In genomic region chrIV:385150-385937, ce11 we compare ENCODE assay signal across 4 worm cellular contexts.
TF ChIP-seq lines count a peak whose summit lies in the region.
"Not testable (repeated sequence)": the region's sequence is repeated elsewhere in the genome, so short reads cannot be mapped to it uniquely, and the experiment has no call there.

Gene rps-24, plus strand, starts transcription at chrIV:385887.

TF ChIP-seq in whole organism, L2 larva, 48 proteins besides CTCF, POLR2A, EP300 and RAD21 (continues in another document):
- TF ChIP-seq ztf-4 (tag; optimal IDR thresholded peaks at IDR 0.05; lab: Kevin White, UChicago) (peak; percentile 64), unc-55 (GFP tag; optimal IDR thresholded peaks at IDR 0.05; lab: Kevin White, UChicago) (peak; percentile 97), crh-2 (tag; optimal IDR thresholded peaks at IDR 0.05; lab: Kevin White, UChicago) (peak; percentile 93), nhr-21 (tag; optimal IDR thresholded peaks at IDR 0.05; lab: Kevin White, UChicago) (peak; percentile 81), nhr-25 (tag; optimal IDR thresholded peaks at IDR 0.05; lab: Kevin White, UChicago) (peak; percentile 81), lin-11 (tag; optimal IDR thresholded peaks at IDR 0.05; lab: Kevin White, UChicago) (peak; percentile 60), snpc-4 (tag; optimal IDR thresholded peaks at IDR 0.05; lab: Kevin White, UChicago) (peak; percentile 64), sem-4 (tag; optimal IDR thresholded peaks at IDR 0.05; lab: Kevin White, UChicago) (peak; percentile 80), lsy-2 (tag; optimal IDR thresholded peaks at IDR 0.05; lab: Kevin White, UChicago) (peak; percentile 86 to 94), Y55F3AM.14 (GFP tag; optimal IDR thresholded peaks at IDR 0.05; lab: Kevin White, UChicago) (peak; percentile 83), mab-5 (tag; optimal IDR thresholded peaks at IDR 0.05; lab: Kevin White, UChicago) (peak; percentile 87), egl-27 (tag; optimal IDR thresholded peaks at IDR 0.05; lab: Kevin White, UChicago) (peak; percentile 69), gmeb-1 (tag; optimal IDR thresholded peaks at IDR 0.05; lab: Kevin White, UChicago) (peak; percentile 80), nhr-77 (tag; optimal IDR thresholded peaks at IDR 0.05; lab: Kevin White, UChicago) (peak; percentile 28), lin-39 (tag; optimal IDR thresholded peaks at IDR 0.05; lab: Kevin White, UChicago) (peak; percentile 44), sma-9 (GFP tag; optimal IDR thresholded peaks at IDR 0.05; lab: Kevin White, UChicago) (peak; percentile 86), fos-1 (tag; optimal IDR thresholded peaks at IDR 0.05; lab: Kevin White, UChicago) (peak; percentile 76), nhr-6 (tag; optimal IDR thresholded peaks at IDR 0.05; lab: Kevin White, UChicago) (peak; percentile 80), nhr-129 (tag; optimal IDR thresholded peaks at IDR 0.05; lab: Kevin White, UChicago) (peak; percentile 95), ceh-82 (tag; optimal IDR thresholded peaks at IDR 0.05; lab: Kevin White, UChicago) (peak; percentile 51), lin-13 (GFP tag; optimal IDR thresholded peaks at IDR 0.05; lab: Kevin White, UChicago) (peak; percentile 93), ama-1 (optimal IDR thresholded peaks at IDR 0.05; lab: Kevin White, UChicago) (peak; percentile 15)
- TF ChIP-seq sma-9 (tag; optimal IDR thresholded peaks at IDR 0.05; lab: Kevin White, UChicago), result not testable (repeated sequence)

TF ChIP-seq in whole organism, L4 larva, 104 proteins besides CTCF, POLR2A, EP300 and RAD21 (continues in another document):
- peak; percentile 75 for TF ChIP-seq dve-1 (tag; optimal IDR thresholded peaks at IDR 0.05; lab: Kevin White, UChicago; ENCODE audit: insufficient read depth)
- TF ChIP-seq duxl-1 (tag; optimal IDR thresholded peaks at IDR 0.05; lab: Kevin White, UChicago; ENCODE audit: poor library complexity), result peak; percentile 57
- peak; percentile 99 for TF ChIP-seq vab-7 (GFP tag; IDR thresholded peaks at IDR 0.05; lab: Robert Waterston, UW)
- TF ChIP-seq lin-38 (GFP tag; IDR thresholded peaks at IDR 0.05; lab: Robert Waterston, UW), result peak; percentile 93
- TF ChIP-seq madf-5 (GFP tag; IDR thresholded peaks at IDR 0.05; lab: Robert Waterston, UW), result peak; percentile 71 to 93; a peak in 3 of 4 replicates
- TF ChIP-seq F37D6.2 (tag; optimal IDR thresholded peaks at IDR 0.05; lab: Kevin White, UChicago), result peak; percentile 88
- peak; percentile 31 for TF ChIP-seq ces-1 (GFP tag; optimal IDR thresholded peaks at IDR 0.05; lab: Kevin White, UChicago)
- TF ChIP-seq dmd-6 (GFP tag; IDR thresholded peaks at IDR 0.05; lab: Robert Waterston, UW), result peak; percentile 95
- TF ChIP-seq ZK546.5 (tag; optimal IDR thresholded peaks at IDR 0.05; lab: Kevin White, UChicago), result peak in 1 of 2 experiments; percentile 45
- TF ChIP-seq mxl-2 (GFP tag; conservative IDR thresholded peaks at IDR 0.05; lab: Robert Waterston, UW), result 0 out of 2 replicates have a peak, but pooled peaks have one; percentile 13
- peak; percentile 5 for TF ChIP-seq pqm-1 (tag; optimal IDR thresholded peaks at IDR 0.05; lab: Kevin White, UChicago)
- peak; percentile 94 for TF ChIP-seq rbr-2 (tag; optimal IDR thresholded peaks at IDR 0.05; lab: Kevin White, UChicago)
- peak; percentile 95 for TF ChIP-seq zfp-3 (GFP tag; conservative IDR thresholded peaks at IDR 0.05; lab: Robert Waterston, UW)
- TF ChIP-seq F44E2.7 (GFP tag; IDR thresholded peaks at IDR 0.05; lab: Robert Waterston, UW), result 0 out of 2 replicates have a peak, but pooled peaks have one; percentile 9
- TF ChIP-seq fkh-10 (GFP tag; optimal IDR thresholded peaks at IDR 0.05; lab: Kevin White, UChicago), result peak; percentile 71
- TF ChIP-seq lir-3 (tag; optimal IDR thresholded peaks at IDR 0.05; lab: Kevin White, UChicago), result peak; percentile 23
- peak; percentile 94 for TF ChIP-seq mep-1 (tag; optimal IDR thresholded peaks at IDR 0.05; lab: Kevin White, UChicago)
- peak; percentile 63 for TF ChIP-seq nhr-28 (tag; optimal IDR thresholded peaks at IDR 0.05; lab: Kevin White, UChicago)
- TF ChIP-seq nhr-237 (tag; optimal IDR thresholded peaks at IDR 0.05; lab: Kevin White, UChicago), result peak; percentile 19
- TF ChIP-seq pha-4 (GFP tag; IDR thresholded peaks at IDR 0.05; lab: Robert Waterston, UW), result peak; percentile 92
- TF ChIP-seq pha-4 (tag; optimal IDR thresholded peaks at IDR 0.05; lab: Kevin White, UChicago), result peak; percentile 38
- peak; percentile 97 for TF ChIP-seq ctbp-1 (GFP tag; IDR thresholded peaks at IDR 0.05; lab: Robert Waterston, UW)

TF ChIP-seq in whole organism, late embryonic, 69 proteins besides CTCF, POLR2A, EP300 and RAD21 (continues in another document):
- peak; percentile 100 for TF ChIP-seq ceh-31 (tag; optimal IDR thresholded peaks at IDR 0.05; lab: Kevin White, UChicago)
- peak; percentile 96 for TF ChIP-seq F13H6.1 (tag; optimal IDR thresholded peaks at IDR 0.05; lab: Kevin White, UChicago)
- TF ChIP-seq hlh-8 (tag; optimal IDR thresholded peaks at IDR 0.05; lab: Kevin White, UChicago), result peak; percentile 95
- TF ChIP-seq ztf-16 (tag; optimal IDR thresholded peaks at IDR 0.05; lab: Kevin White, UChicago), result peak; percentile 78
- TF ChIP-seq ahr-1 (tag; optimal IDR thresholded peaks at IDR 0.05; lab: Kevin White, UChicago), result peak; percentile 93
- TF ChIP-seq gmeb-2 (tag; optimal IDR thresholded peaks at IDR 0.05; lab: Kevin White, UChicago), result peak; percentile 36
- TF ChIP-seq ceh-19 (GFP tag; optimal IDR thresholded peaks at IDR 0.05; lab: Kevin White, UChicago), result peak; percentile 85
- TF ChIP-seq pax-1 (tag; optimal IDR thresholded peaks at IDR 0.05; lab: Kevin White, UChicago), result peak; percentile 10
- peak; percentile 17 for TF ChIP-seq K09A11.1 (tag; optimal IDR thresholded peaks at IDR 0.05; lab: Kevin White, UChicago; ENCODE audit: insufficient read depth)
- peak; percentile 97 for TF ChIP-seq ceh-34 (tag; optimal IDR thresholded peaks at IDR 0.05; lab: Kevin White, UChicago)
- peak; percentile 31 for TF ChIP-seq ceh-24 (tag; optimal IDR thresholded peaks at IDR 0.05; lab: Kevin White, UChicago)
- TF ChIP-seq pqm-1 (tag; optimal IDR thresholded peaks at IDR 0.05; lab: Kevin White, UChicago), result peak; percentile 97
- TF ChIP-seq dve-1 (tag; optimal IDR thresholded peaks at IDR 0.05; lab: Kevin White, UChicago), result peak; percentile 61
- TF ChIP-seq hlh-30 (tag; optimal IDR thresholded peaks at IDR 0.05; lab: Kevin White, UChicago; ENCODE audit: insufficient read depth), result peak; percentile 26
- peak; percentile 51 for TF ChIP-seq C38D4.7 (GFP tag; optimal IDR thresholded peaks at IDR 0.05; lab: Kevin White, UChicago)
- TF ChIP-seq K02D7.2 (tag; optimal IDR thresholded peaks at IDR 0.05; lab: Kevin White, UChicago), result peak; percentile 50
- peak; percentile 64 for TF ChIP-seq sox-2 (GFP tag; IDR thresholded peaks at IDR 0.05; lab: Robert Waterston, UW)
- peak; percentile 98 for TF ChIP-seq ceh-2 (tag; optimal IDR thresholded peaks at IDR 0.05; lab: Kevin White, UChicago)
- TF ChIP-seq pros-1 (tag; optimal IDR thresholded peaks at IDR 0.05; lab: Kevin White, UChicago), result peak; percentile 22
- peak; percentile 90 for TF ChIP-seq syd-9 (tag; optimal IDR thresholded peaks at IDR 0.05; lab: Kevin White, UChicago)
- TF ChIP-seq sox-4 (tag; optimal IDR thresholded peaks at IDR 0.05; lab: Kevin White, UChicago), result peak; percentile 60
- TF ChIP-seq pha-2 (tag; optimal IDR thresholded peaks at IDR 0.05; lab: Kevin White, UChicago), result peak; percentile 33
- TF ChIP-seq madf-2 (tag; optimal IDR thresholded peaks at IDR 0.05; lab: Kevin White, UChicago), result peak; percentile 43
- TF ChIP-seq elt-2 (tag; optimal IDR thresholded peaks at IDR 0.05; lab: Kevin White, UChicago), result peak; percentile 78

TF ChIP-seq in whole organism, mixed stage, embryonic, 35 proteins besides CTCF, POLR2A, EP300 and RAD21:
- TF ChIP-seq mls-2 (tag; optimal IDR thresholded peaks at IDR 0.05; lab: Kevin White, UChicago) (peak; percentile 84), ceh-39 (tag; optimal IDR thresholded peaks at IDR 0.05; lab: Kevin White, UChicago) (peak; percentile 77), hlh-1 (tag; optimal IDR thresholded peaks at IDR 0.05; lab: Kevin White, UChicago) (peak; percentile 61), sem-2 (GFP tag; optimal IDR thresholded peaks at IDR 0.05; lab: Kevin White, UChicago) (peak; percentile 29), ces-1 (GFP tag; optimal IDR thresholded peaks at IDR 0.05; lab: Kevin White, UChicago) (peak; percentile 85), ceh-83 (GFP tag; optimal IDR thresholded peaks at IDR 0.05; lab: Kevin White, UChicago) (peak; percentile 17), unc-62 (GFP tag; optimal IDR thresholded peaks at IDR 0.05; lab: Kevin White, UChicago) (peak; percentile 13), sptf-1 (tag; optimal IDR thresholded peaks at IDR 0.05; lab: Kevin White, UChicago) (peak; percentile 88), tbx-8 (GFP tag; optimal IDR thresholded peaks at IDR 0.05; lab: Kevin White, UChicago) (peak; percentile 30), mab-5 (tag; optimal IDR thresholded peaks at IDR 0.05; lab: Kevin White, UChicago) (peak; percentile 8), cnd-1 (tag; optimal IDR thresholded peaks at IDR 0.05; lab: Kevin White, UChicago) (peak; percentile 74), lin-13 (tag; optimal IDR thresholded peaks at IDR 0.05; lab: Kevin White, UChicago) (peak; percentile 91), M03D4.4 (tag; optimal IDR thresholded peaks at IDR 0.05; lab: Kevin White, UChicago) (peak; percentile 61), unc-120 (tag; optimal IDR thresholded peaks at IDR 0.05; lab: Kevin White, UChicago; ENCODE audit: poor library complexity, severe bottlenecking) (peak; percentile 87), bed-3 (GFP tag; optimal IDR thresholded peaks at IDR 0.05; lab: Kevin White, UChicago) (peak; percentile 23), ham-2 (GFP tag; optimal IDR thresholded peaks at IDR 0.05; lab: Kevin White, UChicago) (peak; percentile 56), ztf-11 (tag; optimal IDR thresholded peaks at IDR 0.05; lab: Kevin White, UChicago) (peak; percentile 21), nhr-237 (tag; optimal IDR thresholded peaks at IDR 0.05; lab: Kevin White, UChicago) (peak; percentile 90), mep-1 (tag; optimal IDR thresholded peaks at IDR 0.05; lab: Kevin White, UChicago) (peak; percentile 94), pha-4 (tag; optimal IDR thresholded peaks at IDR 0.05; lab: Kevin White, UChicago) (peak; percentile 87), drap-1 (GFP tag; optimal IDR thresholded peaks at IDR 0.05; lab: Kevin White, UChicago) (peak; percentile 74), lsy-2 (tag; optimal IDR thresholded peaks at IDR 0.05; lab: Kevin White, UChicago) (peak; percentile 88), lin-32 (GFP tag; optimal IDR thresholded peaks at IDR 0.05; lab: Kevin White, UChicago) (peak; percentile 9), ceh-43 (GFP tag; optimal IDR thresholded peaks at IDR 0.05; lab: Kevin White, UChicago) (peak; percentile 41)
